Worm (Caenorhabditis elegans): ENCODE data around the gene srbc-17.

ce11 chrV:2132675-2133074 lies 44.8 kb upstream of the srbc-17 start:
- TF ChIP-seq snu-23 (GFP tag; optimal IDR thresholded peaks at IDR 0.05) (no peak), nhr-77 (tag; optimal IDR thresholded peaks at IDR 0.05) (no peak), ceh-88 (GFP tag; IDR thresholded peaks at IDR 0.05) (no peak), swsn-7 (tag; optimal IDR thresholded peaks at IDR 0.05) (no peak), nhr-237 (tag; optimal IDR thresholded peaks at IDR 0.05) (no peak), jun-1 (tag; optimal IDR thresholded peaks at IDR 0.05) (no peak), aly-2 (tag; optimal IDR thresholded peaks at IDR 0.05) (no peak)

Data from whole organism, L1 larva.